Worm (Caenorhabditis elegans): ENCODE results near the gene fbxb-17.

fbxb-17 gene

ce11 chrII:1663516-1663915, 12.7 kb upstream of the fbxb-17 start, which contains the start of gene duxl-1:
TSS of gene duxl-1 (plus strand) at chrII:1663699.
- TF ChIP-seq hmg-4 (GFP tag; optimal IDR thresholded peaks at IDR 0.05) (peak; percentile 16), hnd-1 (tag; optimal IDR thresholded peaks at IDR 0.05) (no peak)

- TF ChIP-seq ceh-36 (tag; optimal IDR thresholded peaks at IDR 0.05) = no peak
- no peak for TF ChIP-seq pes-1 (GFP tag; IDR thresholded peaks at IDR 0.05)
- no peak for TF ChIP-seq sea-1 (GFP tag; conservative IDR thresholded peaks at IDR 0.05)
- TF ChIP-seq tbx-37 (GFP tag; conservative IDR thresholded peaks at IDR 0.05) = no peak
- TF ChIP-seq B0310.2 (tag; optimal IDR thresholded peaks at IDR 0.05) = no peak
- TF ChIP-seq hmbx-1 (tag; optimal IDR thresholded peaks at IDR 0.05) = no peak
- no peak for TF ChIP-seq scrt-1 (GFP tag; IDR thresholded peaks at IDR 0.05)
These were observed 10.2 kb upstream of the fbxb-17 start, which contains the start of gene srlf-29 for ce11 chrII:1666025-1666424. TSS of gene srlf-29 (plus strand) at chrII:1666325.

ce11 chrII:1668913-1669312, 7.3 kb upstream of the fbxb-17 start, which contains the start of gene srw-97:
TSS of gene srw-97 (minus strand) at chrII:1669013.
- no peak for TF ChIP-seq pes-1 (GFP tag; IDR thresholded peaks at IDR 0.05)
- no peak for TF ChIP-seq flt-1 (GFP tag; IDR thresholded peaks at IDR 0.05)
- TF ChIP-seq aly-1 (tag; optimal IDR thresholded peaks at IDR 0.05) = no peak
- TF ChIP-seq ceh-13 (GFP tag; optimal IDR thresholded peaks at IDR 0.05) = no peak
- no peak for TF ChIP-seq B0310.2 (tag; optimal IDR thresholded peaks at IDR 0.05)
- TF ChIP-seq hmbx-1 (tag; optimal IDR thresholded peaks at IDR 0.05) = no peak
- no peak for TF ChIP-seq ama-1 (optimal IDR thresholded peaks at IDR 0.05)
- no peak for TF ChIP-seq ets-7 (tag; optimal IDR thresholded peaks at IDR 0.05)
- TF ChIP-seq tbx-37 (GFP tag; conservative IDR thresholded peaks at IDR 0.05) = no peak

ce11 chrII:1670260-1670879, 5.8 kb upstream of the fbxb-17 start, which contains the start of gene nhx-6:
TSS of gene nhx-6 (plus strand) at chrII:1670829.
- TF ChIP-seq tbx-11 (GFP tag; IDR thresholded peaks at IDR 0.05) (no peak), pes-1 (GFP tag; IDR thresholded peaks at IDR 0.05) (no peak), ama-1 (optimal IDR thresholded peaks at IDR 0.05) (no peak), hmg-4 (GFP tag; optimal IDR thresholded peaks at IDR 0.05) (no peak), tra-4 (tag; optimal IDR thresholded peaks at IDR 0.05) (no peak), tbx-37 (GFP tag; conservative IDR thresholded peaks at IDR 0.05) (no peak), scrt-1 (GFP tag; IDR thresholded peaks at IDR 0.05) (no peak), aly-1 (tag; optimal IDR thresholded peaks at IDR 0.05) (no peak), ceh-36 (tag; optimal IDR thresholded peaks at IDR 0.05) (no peak), hnd-1 (tag; optimal IDR thresholded peaks at IDR 0.05) (no peak), hmbx-1 (tag; optimal IDR thresholded peaks at IDR 0.05) (no peak), sea-1 (GFP tag; conservative IDR thresholded peaks at IDR 0.05) (no peak), F13C5.2 (tag; optimal IDR thresholded peaks at IDR 0.05) (no peak)

- TF ChIP-seq sea-1 (GFP tag; conservative IDR thresholded peaks at IDR 0.05) = no peak
These were observed 5.2 kb upstream of the fbxb-17 start for ce11 chrII:1670985-1671384.

- no peak for TF ChIP-seq F13C5.2 (tag; optimal IDR thresholded peaks at IDR 0.05)
- no peak for TF ChIP-seq hmbx-1 (tag; optimal IDR thresholded peaks at IDR 0.05)
- TF ChIP-seq tbx-37 (GFP tag; conservative IDR thresholded peaks at IDR 0.05) = no peak
- TF ChIP-seq pes-1 (GFP tag; IDR thresholded peaks at IDR 0.05) = no peak
- no peak for TF ChIP-seq sea-1 (GFP tag; conservative IDR thresholded peaks at IDR 0.05)
- no peak for TF ChIP-seq tbx-11 (GFP tag; IDR thresholded peaks at IDR 0.05)
- TF ChIP-seq hmg-4 (GFP tag; optimal IDR thresholded peaks at IDR 0.05) = no peak
- TF ChIP-seq aly-1 (tag; optimal IDR thresholded peaks at IDR 0.05) = no peak
- no peak for TF ChIP-seq ama-1 (optimal IDR thresholded peaks at IDR 0.05)
- no peak for TF ChIP-seq ceh-36 (tag; optimal IDR thresholded peaks at IDR 0.05)
- no peak for TF ChIP-seq ets-7 (tag; optimal IDR thresholded peaks at IDR 0.05)
- TF ChIP-seq hnd-1 (tag; optimal IDR thresholded peaks at IDR 0.05) = no peak
- no peak for TF ChIP-seq scrt-1 (GFP tag; IDR thresholded peaks at IDR 0.05)
- TF ChIP-seq tra-4 (tag; optimal IDR thresholded peaks at IDR 0.05) = no peak
- no peak for TF ChIP-seq ceh-13 (GFP tag; optimal IDR thresholded peaks at IDR 0.05)
These were observed 3.5 kb upstream of the fbxb-17 start for ce11 chrII:1672673-1673072.

ce11 chrII:1679081-1679480, 2.9 kb downstream of the fbxb-17 start, which contains the start of gene irld-36:
TSS of gene irld-36 (plus strand) at chrII:1679381.
- TF ChIP-seq B0310.2 (tag; optimal IDR thresholded peaks at IDR 0.05) (no peak), ceh-13 (GFP tag; optimal IDR thresholded peaks at IDR 0.05) (no peak), ceh-36 (tag; optimal IDR thresholded peaks at IDR 0.05) (no peak), hmbx-1 (tag; optimal IDR thresholded peaks at IDR 0.05) (no peak)

ce11 chrII:1682218-1682617, 6.0 kb downstream of the fbxb-17 start, which contains the start of gene fbxb-26:
TSS of gene fbxb-26 (plus strand) at chrII:1682518.
- TF ChIP-seq hmg-4 (GFP tag; optimal IDR thresholded peaks at IDR 0.05) (no peak), hmbx-1 (tag; optimal IDR thresholded peaks at IDR 0.05) (no peak), ceh-13 (GFP tag; optimal IDR thresholded peaks at IDR 0.05) (no peak), pes-1 (GFP tag; IDR thresholded peaks at IDR 0.05) (no peak), ets-7 (tag; optimal IDR thresholded peaks at IDR 0.05) (no peak), tra-4 (tag; optimal IDR thresholded peaks at IDR 0.05) (no peak), F13C5.2 (tag; optimal IDR thresholded peaks at IDR 0.05) (no peak), flt-1 (GFP tag; IDR thresholded peaks at IDR 0.05) (no peak), scrt-1 (GFP tag; IDR thresholded peaks at IDR 0.05) (no peak), tbx-37 (GFP tag; conservative IDR thresholded peaks at IDR 0.05) (no peak), B0310.2 (tag; optimal IDR thresholded peaks at IDR 0.05) (no peak), tbx-11 (GFP tag; IDR thresholded peaks at IDR 0.05) (no peak), sea-1 (GFP tag; conservative IDR thresholded peaks at IDR 0.05) (no peak), ceh-36 (tag; optimal IDR thresholded peaks at IDR 0.05) (no peak), ama-1 (optimal IDR thresholded peaks at IDR 0.05) (no peak), hnd-1 (tag; optimal IDR thresholded peaks at IDR 0.05) (no peak), aly-1 (tag; optimal IDR thresholded peaks at IDR 0.05) (no peak)

Measured in whole organism, early embryonic.